Fruit fly (Drosophila melanogaster): ENCODE measurements around the gene pie.

Gene pie

dm6 chr2L:10457191-10457899, 34.8 kb upstream of the pie start, which contains the start of the genes LManI and LManII (continued):
- peak; percentile 68 for TF ChIP-seq exex (tag; optimal IDR thresholded peaks at IDR 0.05)

DNA sequence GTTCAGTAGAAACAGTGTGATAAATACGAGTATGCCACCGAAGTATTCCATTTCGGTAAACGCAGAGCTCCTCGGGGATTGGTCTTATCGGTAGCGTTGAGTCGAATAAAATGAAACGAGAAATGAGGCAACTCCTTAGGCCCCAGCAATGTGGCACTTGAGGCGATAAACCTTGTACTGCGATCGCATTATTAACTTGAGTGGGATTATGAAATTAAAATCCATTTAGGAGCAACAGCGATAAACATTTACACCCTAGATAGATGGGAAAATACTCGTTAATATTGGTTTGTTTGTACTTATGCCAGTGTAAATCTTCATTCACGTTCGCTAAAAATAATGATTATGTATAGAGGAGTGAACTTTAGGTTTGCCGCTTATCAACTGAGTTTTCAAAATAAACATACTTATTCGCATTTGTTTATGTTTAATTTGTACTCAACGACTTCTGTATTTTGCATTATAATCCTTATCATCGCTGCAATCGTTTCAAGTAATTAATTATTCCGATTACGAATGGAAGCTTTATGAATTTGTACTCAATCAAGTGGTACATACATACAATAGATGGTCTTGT, 33.5 kb upstream of the pie start:
- TF ChIP-seq gce (GFP tag; IDR thresholded peaks at IDR 0.05), result no peak
- 0 out of 3 replicates have a peak, but pooled peaks have one; percentile 56 for TF ChIP-seq CG2199 (GFP tag; IDR thresholded peaks at IDR 0.05)
- no peak for TF ChIP-seq CG6765 (GFP tag; optimal IDR thresholded peaks at IDR 0.05)
- no peak for TF ChIP-seq CG9932 (GFP tag; IDR thresholded peaks at IDR 0.05)
- TF ChIP-seq sug (tag; optimal IDR thresholded peaks at IDR 0.05), result peak; percentile 75
- TF ChIP-seq exex (tag; optimal IDR thresholded peaks at IDR 0.05), result peak; percentile 80

dm6 chr2L:10452296-10452695, 29.7 kb upstream of the pie start, which contains the start of gene ppk10:
Gene ppk10 (minus strand): TSS chr2L:10452396.
- no peak for TF ChIP-seq CG3838 (GFP tag; optimal IDR thresholded peaks at IDR 0.05)
- TF ChIP-seq Tbp (GFP tag; optimal IDR thresholded peaks at IDR 0.05), result no peak

- TF ChIP-seq ro (GFP tag; IDR thresholded peaks at IDR 0.05), result 0 out of 2 replicates have a peak, but pooled peaks have one; percentile 15
- no peak for TF ChIP-seq CG9876 (GFP tag; optimal IDR thresholded peaks at IDR 0.05)
- TF ChIP-seq CG15479 (GFP tag; optimal IDR thresholded peaks at IDR 0.05), result no peak
- TF ChIP-seq oc (tag; optimal IDR thresholded peaks at IDR 0.05), result no peak
- no peak for TF ChIP-seq sim (GFP tag; IDR thresholded peaks at IDR 0.05)
- no peak for TF ChIP-seq Trl (optimal IDR thresholded peaks at IDR 0.05)
- no peak for TF ChIP-seq Trl (GFP tag; optimal IDR thresholded peaks at IDR 0.05)
- peak; percentile 3 for TF ChIP-seq Usf (GFP tag; optimal IDR thresholded peaks at IDR 0.05)
- peak; percentile 24 for TF ChIP-seq trem (tag; optimal IDR thresholded peaks at IDR 0.05)
- no peak for TF ChIP-seq HHEX (GFP tag; optimal IDR thresholded peaks at IDR 0.05)
- TF ChIP-seq ind (GFP tag; optimal IDR thresholded peaks at IDR 0.05), result peak; percentile 51
- TF ChIP-seq Aef1 (GFP tag; IDR thresholded peaks at IDR 0.05), result no peak
- no peak for TF ChIP-seq Doc2 (GFP tag; IDR thresholded peaks at IDR 0.05)
- no peak for TF ChIP-seq CG8290 (GFP tag; optimal IDR thresholded peaks at IDR 0.05)
- no peak for TF ChIP-seq CG8290 (tag; optimal IDR thresholded peaks at IDR 0.05)
- TF ChIP-seq YL-1 (GFP tag; optimal IDR thresholded peaks at IDR 0.05), result no peak
- TF ChIP-seq Dll (GFP tag; IDR thresholded peaks at IDR 0.05; ENCODE audit: partially characterized antibody), result no peak
- peak; percentile 53 for TF ChIP-seq Hr3 (GFP tag; optimal IDR thresholded peaks at IDR 0.05)
- no peak for TF ChIP-seq knrl (GFP tag; IDR thresholded peaks at IDR 0.05; ENCODE audit: partially characterized antibody)
- TF ChIP-seq chm (GFP tag; IDR thresholded peaks at IDR 0.05), result no peak
- TF ChIP-seq CG3281 (GFP tag; optimal IDR thresholded peaks at IDR 0.05), result peak; percentile 50
- no peak for TF ChIP-seq CG30431 (GFP tag; optimal IDR thresholded peaks at IDR 0.05)
- peak; percentile 49 for TF ChIP-seq Nf-YB (GFP tag; optimal IDR thresholded peaks at IDR 0.05)
- TF ChIP-seq shn (GFP tag; optimal IDR thresholded peaks at IDR 0.05), result no peak
- no peak for TF ChIP-seq CG7928 (GFP tag; optimal IDR thresholded peaks at IDR 0.05)
- TF ChIP-seq Sox102F (GFP tag; optimal IDR thresholded peaks at IDR 0.05), result no peak
- no peak for TF ChIP-seq zf30C (GFP tag; optimal IDR thresholded peaks at IDR 0.05)
- no peak for TF ChIP-seq pb (GFP tag; optimal IDR thresholded peaks at IDR 0.05)
- peak; percentile 9 for TF ChIP-seq CG13296 (GFP tag; optimal IDR thresholded peaks at IDR 0.05)
- TF ChIP-seq CG8359 (GFP tag; optimal IDR thresholded peaks at IDR 0.05; ENCODE audit: borderline replicate concordance), result peak; percentile 49
- peak; percentile 42 for TF ChIP-seq CG12299 (tag; optimal IDR thresholded peaks at IDR 0.05)
- TF ChIP-seq Xrp1 (GFP tag; IDR thresholded peaks at IDR 0.05), result peak; percentile 57; the same call in 1 of the 2 replicates
- TF ChIP-seq prd (optimal IDR thresholded peaks at IDR 0.05), result no peak
- no peak for TF ChIP-seq prd (GFP tag; IDR thresholded peaks at IDR 0.05)
- TF ChIP-seq CG17568 (GFP tag; optimal IDR thresholded peaks at IDR 0.05), result no peak
Measured at dm6 chr2L:10442048-10442790, 19.6 kb upstream of the pie start, which contains the start of gene loh. Gene loh (plus strand): TSS chr2L:10442534.
